Fruit fly (Drosophila melanogaster): ENCODE data around the gene Cpr76Ba.
A peak's percentile ranks its signal among the peaks of the same experiment; 100 is the strongest.

Gene Cpr76Ba

dm6 chr3L:19516547-19516946 is 1.6 kb downstream of the Cpr76Ba start (continued):
- TF ChIP-seq Mrtf (GFP tag; IDR thresholded peaks at IDR 0.05) = peak; percentile 92
- TF ChIP-seq gcm2 (GFP tag; optimal IDR thresholded peaks at IDR 0.05) = peak; percentile 51
- peak; percentile 64 for TF ChIP-seq scrt (GFP tag; optimal IDR thresholded peaks at IDR 0.05)
- no peak for TF ChIP-seq PHDP (tag; optimal IDR thresholded peaks at IDR 0.05)
- peak; percentile 53; the same call in 1 of the 2 replicates for TF ChIP-seq bbx (GFP tag; IDR thresholded peaks at IDR 0.05; ENCODE audit: partially characterized antibody)
- TF ChIP-seq knrl (GFP tag; IDR thresholded peaks at IDR 0.05; ENCODE audit: partially characterized antibody) = peak; percentile 74
- TF ChIP-seq CG2678 (tag; optimal IDR thresholded peaks at IDR 0.05) = no peak
- peak; percentile 74 for TF ChIP-seq da (GFP tag; optimal IDR thresholded peaks at IDR 0.05)
- TF ChIP-seq TFAM (GFP tag; optimal IDR thresholded peaks at IDR 0.05) = peak; percentile 27
- peak; percentile 75 for TF ChIP-seq kni (GFP tag; optimal IDR thresholded peaks at IDR 0.05)
- peak; percentile 79 for TF ChIP-seq CG2712 (tag; optimal IDR thresholded peaks at IDR 0.05)
- TF ChIP-seq Jarid2 (GFP tag; optimal IDR thresholded peaks at IDR 0.05) = peak; percentile 73
- TF ChIP-seq fu2 (GFP tag; optimal IDR thresholded peaks at IDR 0.05) = peak; percentile 89
- TF ChIP-seq CG11695 (GFP tag; IDR thresholded peaks at IDR 0.05) = peak; percentile 77
- peak; percentile 43; the same call in 1 of the 2 replicates for TF ChIP-seq dan (GFP tag; IDR thresholded peaks at IDR 0.05)
- TF ChIP-seq tx (GFP tag; optimal IDR thresholded peaks at IDR 0.05) = peak; percentile 69
- TF ChIP-seq jing (GFP tag; optimal IDR thresholded peaks at IDR 0.05) = peak; percentile 77
- TF ChIP-seq Hr51 (GFP tag; optimal IDR thresholded peaks at IDR 0.05) = peak; percentile 69 to 77
- peak; percentile 68 to 97 for TF ChIP-seq dpn (GFP tag; optimal IDR thresholded peaks at IDR 0.05)
- TF ChIP-seq unpg (GFP tag; optimal IDR thresholded peaks at IDR 0.05) = peak; percentile 88
- TF ChIP-seq odd (GFP tag; optimal IDR thresholded peaks at IDR 0.05) = peak; percentile 28
- TF ChIP-seq peb (GFP tag; IDR thresholded peaks at IDR 0.05) = peak; percentile 78
- TF ChIP-seq Stat92E (GFP tag; optimal IDR thresholded peaks at IDR 0.05) = no peak
- TF ChIP-seq H2.0 (GFP tag; IDR thresholded peaks at IDR 0.05) = peak; percentile 93
- peak; percentile 89 for TF ChIP-seq ems (GFP tag; optimal IDR thresholded peaks at IDR 0.05)
- peak; percentile 93 for TF ChIP-seq CG32772 (GFP tag; IDR thresholded peaks at IDR 0.05)
- TF ChIP-seq Xbp1 (GFP tag; optimal IDR thresholded peaks at IDR 0.05) = peak; percentile 90
- peak; percentile 92 for TF ChIP-seq CG7271 (tag; optimal IDR thresholded peaks at IDR 0.05)
- TF ChIP-seq luna (GFP tag; optimal IDR thresholded peaks at IDR 0.05) = peak; percentile 95
- peak; percentile 94 for TF ChIP-seq Side (GFP tag; optimal IDR thresholded peaks at IDR 0.05)
- peak; percentile 89; the same call in 2 of the 3 replicates for TF ChIP-seq CG3726 (GFP tag; IDR thresholded peaks at IDR 0.05)
- peak; percentile 84 for TF ChIP-seq CG8478 (optimal IDR thresholded peaks at IDR 0.05)
- no peak for TF ChIP-seq Fer1 (GFP tag; optimal IDR thresholded peaks at IDR 0.05)
- peak; percentile 90 for TF ChIP-seq CG30403 (GFP tag; optimal IDR thresholded peaks at IDR 0.05)
- TF ChIP-seq Xrp1 (GFP tag; IDR thresholded peaks at IDR 0.05) = no peak; the same call in 1 of the 2 replicates
- no peak for TF ChIP-seq CG4360 (GFP tag; IDR thresholded peaks at IDR 0.05)
- peak; percentile 93 for TF ChIP-seq lab (GFP tag; optimal IDR thresholded peaks at IDR 0.05)
- TF ChIP-seq slp2 (GFP tag; optimal IDR thresholded peaks at IDR 0.05) = peak; percentile 89
- 0 out of 3 replicates have a peak, but pooled peaks have one; percentile 65 for TF ChIP-seq so (GFP tag; IDR thresholded peaks at IDR 0.05)
- peak; percentile 98 for TF ChIP-seq CG2199 (GFP tag; IDR thresholded peaks at IDR 0.05)
- TF ChIP-seq D19A (tag; optimal IDR thresholded peaks at IDR 0.05) = peak; percentile 62
- TF ChIP-seq Rx (GFP tag; IDR thresholded peaks at IDR 0.05) = peak; percentile 97
- TF ChIP-seq CG4820 (GFP tag; optimal IDR thresholded peaks at IDR 0.05) = peak; percentile 85
- peak; percentile 72 for TF ChIP-seq CG2120 (GFP tag; optimal IDR thresholded peaks at IDR 0.05)
- peak; percentile 86 for TF ChIP-seq ash1 (GFP tag; optimal IDR thresholded peaks at IDR 0.05)
- TF ChIP-seq Ets65A (GFP tag) = peak; percentile 100
- no peak for TF ChIP-seq sna (GFP tag; IDR thresholded peaks at IDR 0.05; ENCODE audit: partially characterized antibody)
- TF ChIP-seq CG16815 (GFP tag; optimal IDR thresholded peaks at IDR 0.05) = peak; percentile 73
- peak; percentile 37 for TF ChIP-seq CG10462 (GFP tag; optimal IDR thresholded peaks at IDR 0.05)
- TF ChIP-seq CG7928 (GFP tag; optimal IDR thresholded peaks at IDR 0.05) = peak; percentile 49
- TF ChIP-seq CG8388 (GFP tag; optimal IDR thresholded peaks at IDR 0.05) = peak; percentile 76

All from whole organism, embryonic.